Worm (Caenorhabditis elegans): ENCODE measurements around the gene Y94H6A.7.

Gene Y94H6A.7

DNA sequence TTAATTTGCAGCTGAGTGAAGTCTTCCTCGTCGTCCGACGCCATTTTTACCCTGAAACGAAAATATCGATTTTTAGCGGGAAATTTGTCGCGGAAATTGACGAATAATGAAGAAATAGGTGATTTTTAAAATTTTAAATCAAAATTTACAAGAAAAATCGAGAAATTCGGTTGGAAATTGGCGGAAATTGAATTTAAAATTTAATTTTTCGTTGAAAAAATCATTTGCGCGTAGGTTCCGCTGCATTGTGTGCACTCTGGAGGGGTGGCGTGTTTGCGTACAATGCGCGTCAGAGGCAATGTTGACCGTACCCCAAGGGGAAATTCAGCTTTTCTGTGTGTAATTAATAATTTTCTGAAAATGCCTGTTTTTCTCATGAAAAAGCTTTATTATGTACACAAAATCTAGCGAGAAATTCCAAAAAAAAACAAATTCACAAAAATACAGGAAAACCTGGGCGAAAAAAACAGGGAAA, 12.4 kb downstream of the Y94H6A.7 start, which contains the start of gene Y94H6A.5 (continued):
- TF ChIP-seq ztf-7 (tag; optimal IDR thresholded peaks at IDR 0.05) = no peak
- TF ChIP-seq dve-1 (tag; optimal IDR thresholded peaks at IDR 0.05; ENCODE audit: insufficient read depth) = peak; percentile 17
- no peak for TF ChIP-seq madf-5 (GFP tag; IDR thresholded peaks at IDR 0.05)
- no peak for TF ChIP-seq lin-39 (tag; optimal IDR thresholded peaks at IDR 0.05)
- TF ChIP-seq dmd-9 (GFP tag; IDR thresholded peaks at IDR 0.05) = no peak
- TF ChIP-seq zfp-2 (tag; optimal IDR thresholded peaks at IDR 0.05) = no peak
- no peak for TF ChIP-seq attf-4 (tag; optimal IDR thresholded peaks at IDR 0.05)
- TF ChIP-seq T26A8.4 (GFP tag; IDR thresholded peaks at IDR 0.05) = peak; percentile 61
- TF ChIP-seq nhr-42 (GFP tag; IDR thresholded peaks at IDR 0.05) = no peak
- TF ChIP-seq snpc-1.2 (GFP tag; IDR thresholded peaks at IDR 0.05) = no peak
- no peak for TF ChIP-seq cey-2 (tag; optimal IDR thresholded peaks at IDR 0.05; ENCODE audit: borderline replicate concordance, insufficient read depth)
- TF ChIP-seq pha-4 (GFP tag; IDR thresholded peaks at IDR 0.05) = peak; percentile 16; the same call in 1 of the 2 replicates
- no peak for TF ChIP-seq pha-4 (tag; optimal IDR thresholded peaks at IDR 0.05)
- TF ChIP-seq lin-15B (tag; optimal IDR thresholded peaks at IDR 0.05) = no peak
- TF ChIP-seq ceh-32 (tag; optimal IDR thresholded peaks at IDR 0.05; ENCODE audit: poor library complexity) = no peak
- peak; percentile 19 for TF ChIP-seq F37D6.2 (tag; optimal IDR thresholded peaks at IDR 0.05)
- TF ChIP-seq daf-19 (GFP tag; conservative IDR thresholded peaks at IDR 0.05) = no peak
- TF ChIP-seq hif-1 (tag; optimal IDR thresholded peaks at IDR 0.05) = peak in 1 of 2 experiments; percentile 55
- TF ChIP-seq set-16 (GFP tag; IDR thresholded peaks at IDR 0.05) = no peak
- TF ChIP-seq saeg-2 (GFP tag; IDR thresholded peaks at IDR 0.05) = no peak
- TF ChIP-seq ceh-44 (GFP tag; IDR thresholded peaks at IDR 0.05) = no peak
- TF ChIP-seq daf-16 (GFP tag; optimal IDR thresholded peaks at IDR 0.05) = no peak
- TF ChIP-seq daf-16 (tag; optimal IDR thresholded peaks at IDR 0.05) = no peak
- no peak for TF ChIP-seq ctbp-1 (GFP tag; IDR thresholded peaks at IDR 0.05)
- TF ChIP-seq F44E2.7 (GFP tag; IDR thresholded peaks at IDR 0.05) = no peak
- TF ChIP-seq nhr-10 (tag; optimal IDR thresholded peaks at IDR 0.05) = no peak
- no peak for TF ChIP-seq nhr-76 (tag; optimal IDR thresholded peaks at IDR 0.05)
- peak; percentile 89 for TF ChIP-seq ama-1 (optimal IDR thresholded peaks at IDR 0.05)
- no peak for TF ChIP-seq lin-29 (GFP tag; IDR thresholded peaks at IDR 0.05)
- TF ChIP-seq lin-1 (GFP tag; IDR thresholded peaks at IDR 0.05) = no peak
- TF ChIP-seq hlh-30 (tag; optimal IDR thresholded peaks at IDR 0.05; ENCODE audit: insufficient read depth) = peak; percentile 55
- no peak for TF ChIP-seq aly-2 (tag; optimal IDR thresholded peaks at IDR 0.05)
- TF ChIP-seq spr-3 (GFP tag; optimal IDR thresholded peaks at IDR 0.05) = no peak
- peak in 1 of 2 experiments; percentile 81 for TF ChIP-seq unc-62 (GFP tag; optimal IDR thresholded peaks at IDR 0.05 in 1 of 2)
- TF ChIP-seq unc-62 (tag; optimal IDR thresholded peaks at IDR 0.05) = no peak
- peak; percentile 15; the same call in 1 of the 2 replicates for TF ChIP-seq dmd-6 (GFP tag; IDR thresholded peaks at IDR 0.05)
- TF ChIP-seq arid-1 (GFP tag; conservative IDR thresholded peaks at IDR 0.05) = 0 out of 2 replicates have a peak, but pooled peaks have one; percentile 33
- TF ChIP-seq hlh-11 (tag; optimal IDR thresholded peaks at IDR 0.05) = peak; percentile 25
- TF ChIP-seq R02D3.7 (tag; optimal IDR thresholded peaks at IDR 0.05) = no peak
- TF ChIP-seq lim-7 (GFP tag; IDR thresholded peaks at IDR 0.05) = no peak
- TF ChIP-seq lsy-2 (tag; optimal IDR thresholded peaks at IDR 0.05) = peak; percentile 55 to 97
- TF ChIP-seq egl-27 (tag; optimal IDR thresholded peaks at IDR 0.05) = no peak
- TF ChIP-seq aha-1 (tag) = no peak
- TF ChIP-seq lin-13 (GFP tag; optimal IDR thresholded peaks at IDR 0.05) = peak; percentile 80
- TF ChIP-seq ztf-11 (tag; optimal IDR thresholded peaks at IDR 0.05) = no peak
- TF ChIP-seq ceh-20 (GFP tag; IDR thresholded peaks at IDR 0.05) = 0 out of 2 replicates have a peak, but pooled peaks have one; percentile 25
- no peak for TF ChIP-seq nhr-77 (tag; optimal IDR thresholded peaks at IDR 0.05)

Data from whole organism, L4 larva.